Worm (Caenorhabditis elegans) whole organism, L4/young adult: ENCODE measurements around the gene C18D4.3.

Experiments used
- W03F9.2 ChIP-seq: fragments of 150-350 bp; optimal IDR thresholded peaks from 2 replicates; lab custom pipeline; 2014; ENCODE audit warnings: missing biosample characterization, missing genetic modification characterization
- dao-5 ChIP-seq: sonication (generic microtip); optimal IDR thresholded peaks from 2 replicates; lab custom pipeline; 2016; ENCODE audit warnings: missing genotype, missing genetic modification characterization, moderate library complexity, missing compliant biosample characterization
- him-1 ChIP-seq: sonication (generic microtip); optimal IDR thresholded peaks from 2 replicates; lab custom pipeline; 2016; ENCODE audit warnings: missing genotype, missing genetic modification reagents, missing genetic modification characterization, missing compliant biosample characterization

- no peak for TF ChIP-seq dao-5 (tag; lab: Kevin White, UChicago)
- no peak for TF ChIP-seq him-1 (tag; lab: Kevin White, UChicago)
- no peak for TF ChIP-seq W03F9.2 (tag; lab: Kevin White, UChicago)
These were observed 614 bp upstream of the C18D4.3 start for ce11 chrV:17533200-17533599.
